Worm (Caenorhabditis elegans): Measurements from ENCODE around the gene hrpu-2.
A peak's percentile ranks its signal among the peaks of the same experiment; 100 is the strongest.

hrpu-2 gene

DNA sequence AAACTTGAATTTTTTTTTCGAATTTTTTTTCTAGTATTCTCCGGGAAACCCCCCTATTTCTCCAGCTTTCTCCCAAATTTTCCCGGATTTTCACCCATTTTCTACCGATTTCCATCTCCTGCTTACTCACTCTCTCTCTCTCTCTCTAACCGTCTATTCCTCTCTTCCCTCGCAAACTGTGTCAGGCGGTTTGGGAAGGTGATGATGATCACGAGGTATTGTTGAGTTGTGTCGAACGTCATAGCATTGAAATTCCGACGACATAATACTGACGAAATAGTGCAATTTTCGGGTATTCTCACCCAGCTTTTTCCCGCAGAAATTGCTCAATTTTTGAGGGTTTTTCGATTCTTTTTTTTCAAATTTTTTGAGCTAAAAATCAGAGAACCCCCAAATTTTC lies 42.5 kb downstream of the hrpu-2 start:
- TF ChIP-seq attf-5 (GFP tag; optimal IDR thresholded peaks at IDR 0.05), result peak; percentile 44
- TF ChIP-seq K11D2.4 (GFP tag; IDR thresholded peaks at IDR 0.05), result peak; percentile 76; the same call in 1 of the 2 replicates
- TF ChIP-seq K12H6.12 (tag; optimal IDR thresholded peaks at IDR 0.05), result peak; percentile 25
- TF ChIP-seq lir-1 (GFP tag; conservative IDR thresholded peaks at IDR 0.05), result 0 out of 2 replicates have a peak, but pooled peaks have one; percentile 11
- peak; percentile 75 for TF ChIP-seq cebp-1 (GFP tag; IDR thresholded peaks at IDR 0.05)
- TF ChIP-seq cebp-1 (tag; optimal IDR thresholded peaks at IDR 0.05), result peak; percentile 80
- TF ChIP-seq fkh-3 (tag; optimal IDR thresholded peaks at IDR 0.05), result no peak
- TF ChIP-seq F57A8.1 (GFP tag; optimal IDR thresholded peaks at IDR 0.05), result no peak
- TF ChIP-seq ama-1 (optimal IDR thresholded peaks at IDR 0.05), result peak; percentile 39
- no peak for TF ChIP-seq ama-1 (GFP tag; optimal IDR thresholded peaks at IDR 0.05)
- no peak for TF ChIP-seq pbrm-1 (GFP tag; IDR thresholded peaks at IDR 0.05)
- TF ChIP-seq hmg-1.2 (GFP tag; IDR thresholded peaks at IDR 0.05), result peak; percentile 43; the same call in 1 of the 2 replicates

DNA sequence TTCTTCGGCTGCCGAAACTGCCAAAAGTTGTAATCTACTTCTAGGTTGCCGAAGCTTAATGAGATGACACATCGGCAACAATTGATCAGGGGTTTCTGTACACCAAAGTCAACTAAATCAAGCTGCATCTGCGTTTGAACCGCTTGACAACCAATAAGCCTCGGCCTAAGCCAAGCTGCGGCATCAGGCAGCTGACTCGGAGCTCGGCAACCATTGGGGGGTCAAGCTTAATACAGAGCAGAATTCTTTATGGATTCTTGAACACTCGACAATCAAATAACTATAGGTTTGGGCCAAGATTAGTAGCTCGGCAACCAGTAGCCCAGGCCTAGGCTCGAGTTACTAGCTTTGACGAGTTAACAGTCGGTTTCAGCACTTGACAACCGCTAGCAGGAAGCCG lies 43.2 kb downstream of the hrpu-2 start:
- TF ChIP-seq xnd-1 (tag; optimal IDR thresholded peaks at IDR 0.05) (no peak), nhr-27 (tag; optimal IDR thresholded peaks at IDR 0.05) (no peak), ceh-58 (GFP tag; IDR thresholded peaks at IDR 0.05) (no peak), F52B5.7 (tag; optimal IDR thresholded peaks at IDR 0.05) (no peak), Y95B8A.8 (GFP tag; IDR thresholded peaks at IDR 0.05) (no peak), Y53F4B.3 (GFP tag; IDR thresholded peaks at IDR 0.05) (no peak), ZK185.1 (tag; optimal IDR thresholded peaks at IDR 0.05; ENCODE audit: poor library complexity, severe bottlenecking) (no peak), lin-35 (GFP tag; optimal IDR thresholded peaks at IDR 0.05) (no peak), hsf-1 (GFP tag; IDR thresholded peaks at IDR 0.05) (no peak), ceh-27 (GFP tag; optimal IDR thresholded peaks at IDR 0.05) (no peak), mxl-1 (tag; optimal IDR thresholded peaks at IDR 0.05) (no peak), egrh-3 (GFP tag; IDR thresholded peaks at IDR 0.05) (no peak), ztf-3 (GFP tag; optimal IDR thresholded peaks at IDR 0.05) (no peak), aptf-2 (GFP tag; conservative IDR thresholded peaks at IDR 0.05) (no peak), Y67H2A.10 (GFP tag; conservative IDR thresholded peaks at IDR 0.05) (no peak)

DNA sequence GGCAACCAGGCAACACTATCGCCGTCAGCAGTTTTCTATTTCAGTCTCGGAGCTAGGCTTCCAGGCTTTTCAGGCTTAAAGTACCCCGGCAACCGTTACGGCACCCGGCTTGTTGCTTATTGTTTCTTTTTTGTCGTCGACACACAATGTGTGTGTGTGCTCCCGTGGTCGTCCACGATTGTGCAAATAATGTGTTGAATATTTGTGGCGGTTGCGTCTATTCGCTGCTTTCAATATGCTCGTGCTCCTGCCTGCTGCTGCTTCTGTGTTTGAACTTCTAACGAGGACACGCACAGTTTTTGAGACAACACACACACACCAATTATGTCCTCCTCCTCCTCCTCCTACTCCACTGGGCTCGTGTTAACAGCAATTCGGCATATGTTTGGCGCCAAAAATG lies 43.7 kb downstream of the hrpu-2 start:
- TF ChIP-seq snpc-4 (GFP tag; optimal IDR thresholded peaks at IDR 0.05), result no peak
- TF ChIP-seq snpc-4 (tag; optimal IDR thresholded peaks at IDR 0.05), result no peak
- 0 out of 2 replicates have a peak, but pooled peaks have one; percentile 24 for TF ChIP-seq cebp-1 (GFP tag; IDR thresholded peaks at IDR 0.05)
- no peak for TF ChIP-seq cebp-1 (tag; optimal IDR thresholded peaks at IDR 0.05)
- no peak for TF ChIP-seq snpc-1.1 (tag; optimal IDR thresholded peaks at IDR 0.05; ENCODE audit: insufficient read depth)

DNA sequence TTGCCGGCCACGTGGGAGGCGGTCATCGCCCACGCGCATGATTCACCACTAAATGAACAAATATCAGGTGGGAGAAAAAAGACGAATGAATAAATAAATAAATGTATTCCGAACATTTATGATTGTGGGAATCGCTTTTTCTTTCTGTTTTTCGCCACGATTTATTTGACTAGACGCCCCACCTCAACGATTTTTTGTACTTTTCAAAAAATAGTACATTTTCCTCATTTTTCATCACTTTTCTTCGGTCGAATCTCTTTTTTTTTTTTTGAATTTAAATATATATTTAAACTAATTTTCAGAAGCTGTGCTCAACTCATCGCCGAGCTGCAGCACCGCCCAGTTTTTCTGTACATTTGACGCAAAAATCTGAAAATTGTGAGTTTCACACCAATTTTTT lies 44.8 kb downstream of the hrpu-2 start, which contains the start of gene fnip-2:
TSS of gene fnip-2 (plus strand) at position 301 of the 400 bp plus-strand sequence.
- no peak for TF ChIP-seq nhr-27 (tag; optimal IDR thresholded peaks at IDR 0.05)
- no peak for TF ChIP-seq rec-8 (tag; optimal IDR thresholded peaks at IDR 0.05)
- no peak for TF ChIP-seq F33H1.4 (GFP tag; IDR thresholded peaks at IDR 0.05)
- no peak for TF ChIP-seq hmg-20 (GFP tag; IDR thresholded peaks at IDR 0.05)
- no peak for TF ChIP-seq F10E7.11 (tag; optimal IDR thresholded peaks at IDR 0.05)
- no peak for TF ChIP-seq madf-10 (tag; optimal IDR thresholded peaks at IDR 0.05)
- TF ChIP-seq him-1 (tag; optimal IDR thresholded peaks at IDR 0.05), result no peak
- no peak for TF ChIP-seq hlh-26 (GFP tag; conservative IDR thresholded peaks at IDR 0.05)
- no peak for TF ChIP-seq F57C9.4 (tag; optimal IDR thresholded peaks at IDR 0.05)
- no peak for TF ChIP-seq B0019.2 (GFP tag; conservative IDR thresholded peaks at IDR 0.05)

All from whole organism, young adult.